Worm (Caenorhabditis elegans) whole organism, early embryonic: ENCODE results near the gene mxl-3.

Experiments used
- B0310.2 ChIP-seq: sonication (generic microtip); optimal IDR thresholded peaks from 2 replicates; lab custom pipeline; 2016; ENCODE audit warnings: mild to moderate bottlenecking, missing genetic modification characterization, missing compliant biosample characterization
- ama-1 ChIP-seq: fragments of 150-350 bp; optimal IDR thresholded peaks from 2 replicates; lab custom pipeline; 2014
- ceh-13 ChIP-seq: fragments of 200-800 bp; sonication (Bioruptor generic); optimal IDR thresholded peaks from 2 replicates; lab custom pipeline; 2018; ENCODE audit warnings: mild to moderate bottlenecking, missing genetic modification characterization, missing compliant biosample characterization
- flt-1 ChIP-seq: fragments of 200-800 bp; sonication (Bioruptor generic); IDR thresholded peaks from 2 replicates; pipeline ENCODE4 v1.3.6; 2022; ENCODE audit warnings: missing genetic modification characterization, missing compliant biosample characterization
- hmbx-1 ChIP-seq: sonication (generic microtip); optimal IDR thresholded peaks from 2 replicates; lab custom pipeline; 2016; ENCODE audit warnings: mild to moderate bottlenecking, missing genetic modification characterization, missing compliant biosample characterization
- hnd-1 ChIP-seq: sonication (generic microtip); optimal IDR thresholded peaks from 2 replicates; lab custom pipeline; 2016; ENCODE audit warnings: missing genetic modification characterization, missing compliant biosample characterization
- scrt-1 ChIP-seq: fragments of 200-800 bp; sonication (Bioruptor generic); IDR thresholded peaks from 2 replicates; pipeline ENCODE4 v1.3.6; 2022; ENCODE audit warnings: missing genetic modification characterization, missing compliant biosample characterization

DNA sequence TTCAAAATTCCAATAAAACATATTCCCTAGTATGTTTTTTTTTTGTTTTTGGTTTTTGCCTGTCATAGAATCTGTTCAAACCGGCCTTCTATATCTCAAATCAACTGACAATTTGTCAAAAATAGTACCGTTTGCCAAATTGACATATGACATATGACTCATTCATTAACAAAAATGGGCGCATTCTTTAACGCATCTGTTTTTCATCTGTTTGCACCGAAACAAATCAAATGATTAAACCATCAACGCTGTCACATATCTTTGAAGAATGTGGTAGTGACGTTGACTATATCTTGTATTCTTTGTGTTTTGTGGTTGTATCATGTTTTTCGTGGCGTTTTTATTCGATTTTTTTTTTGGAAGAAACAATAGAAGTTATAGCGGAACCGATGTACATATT lies 35.5 kb downstream of the mxl-3 start:
- no peak for TF ChIP-seq ama-1 (lab: Kevin White, UChicago)
- no peak for TF ChIP-seq B0310.2 (tag; lab: Kevin White, UChicago)
- no peak for TF ChIP-seq scrt-1
- no peak for TF ChIP-seq hmbx-1
- no peak for TF ChIP-seq hnd-1 (tag; lab: Kevin White, UChicago)
- no peak for TF ChIP-seq flt-1 (GFP tag; lab: Robert Waterston, UW)
- TF ChIP-seq ceh-13 (GFP tag; lab: Kevin White, UChicago): no peak
